Fruit fly (Drosophila melanogaster) whole organism, embryonic: ENCODE data around the gene Aprt.

ENCODE experiments used
- B-H2 ChIP-seq: fragments of 200-800 bp; sonication (Bioruptor generic); optimal IDR thresholded peaks from 2 replicates; lab custom pipeline; 2018; ENCODE audit warnings: missing biosample characterization, mild to moderate bottlenecking, missing genetic modification characterization
- CG10565 ChIP-seq: fragments of 200-800 bp; sonication (Bioruptor generic); optimal IDR thresholded peaks from 3 replicates; lab custom pipeline; 2016; ENCODE audit warnings: missing biosample characterization, mild to moderate bottlenecking, missing genetic modification characterization
- CG11723 ChIP-seq: fragments of 200-800 bp; sonication (Bioruptor generic); optimal IDR thresholded peaks from 2 replicates; lab custom pipeline; 2017; ENCODE audit warnings: missing biosample characterization, mild to moderate bottlenecking, missing genetic modification characterization
- CG1647 ChIP-seq: fragments of 200-800 bp; sonication (Bioruptor generic); optimal IDR thresholded peaks from 3 replicates; lab custom pipeline; 2016; ENCODE audit warnings: missing biosample characterization, missing genetic modification characterization
- CG17359 ChIP-seq: fragments of 200-800 bp; sonication (Bioruptor generic); optimal IDR thresholded peaks from 3 replicates; lab custom pipeline; 2018; ENCODE audit warnings: missing biosample characterization, mild to moderate bottlenecking, missing genetic modification characterization, moderate library complexity
- CG2116 ChIP-seq: fragments of 200-800 bp; sonication (Bioruptor generic); optimal IDR thresholded peaks from 3 replicates; lab custom pipeline; 2018; ENCODE audit warnings: missing biosample characterization, mild to moderate bottlenecking, missing genetic modification characterization
- CG31224 ChIP-seq: fragments of 200-800 bp; sonication (Bioruptor generic); IDR thresholded peaks from 2 replicates; pipeline ENCODE4 v1.3.6; 2022; ENCODE audit warnings: missing biosample characterization, missing genetic modification characterization
- CG3163 ChIP-seq: fragments of 200-800 bp; sonication (Bioruptor generic); optimal IDR thresholded peaks from 3 replicates; lab custom pipeline; 2016; ENCODE audit warnings: missing biosample characterization, missing genetic modification characterization
- CG32532 ChIP-seq: fragments of 200-800 bp; sonication (Bioruptor generic); IDR thresholded peaks from 2 replicates; pipeline ENCODE4 v1.3.6; 2022; ENCODE audit warnings: missing biosample characterization, missing genetic modification characterization
- CG3281 ChIP-seq: fragments of 200-800 bp; sonication (Bioruptor generic); optimal IDR thresholded peaks from 3 replicates; lab custom pipeline; 2017; ENCODE audit warnings: missing biosample characterization, mild to moderate bottlenecking, missing genetic modification characterization
- CG3407 ChIP-seq: fragments of 200-800 bp; sonication (Bioruptor generic); optimal IDR thresholded peaks from 2 replicates; lab custom pipeline; 2018; ENCODE audit warnings: missing biosample characterization, mild to moderate bottlenecking, missing genetic modification characterization
- CG4404 ChIP-seq: fragments of 200-800 bp; sonication (Bioruptor generic); IDR thresholded peaks from 2 replicates; pipeline ENCODE4 v1.3.6; 2022; ENCODE audit warnings: missing biosample characterization, missing genetic modification characterization
- CG6813 ChIP-seq: fragments of 200-800 bp; sonication (Bioruptor generic); optimal IDR thresholded peaks from 2 replicates; lab custom pipeline; 2017; ENCODE audit warnings: missing biosample characterization, missing genetic modification characterization, mild to moderate bottlenecking, moderate library complexity, missing genetic modification reagents
- CG6854 ChIP-seq: fragments of 200-800 bp; sonication (Bioruptor generic); optimal IDR thresholded peaks from 3 replicates; lab custom pipeline; 2017; ENCODE audit warnings: missing biosample characterization, mild to moderate bottlenecking, missing genetic modification characterization
- CG7271 ChIP-seq: fragments of 200-800 bp; sonication (Bioruptor generic); optimal IDR thresholded peaks from 2 replicates; lab custom pipeline; 2018; ENCODE audit warnings: missing biosample characterization, mild to moderate bottlenecking, missing genetic modification characterization, moderate library complexity
- CG7839 ChIP-seq: fragments of 200-800 bp; sonication (Bioruptor generic); optimal IDR thresholded peaks from 3 replicates; lab custom pipeline; 2018; ENCODE audit warnings: missing biosample characterization, mild to moderate bottlenecking, missing genetic modification characterization, moderate library complexity
- CG7987 ChIP-seq: fragments of 200-800 bp; sonication (Bioruptor generic); optimal IDR thresholded peaks from 2 replicates; lab custom pipeline; 2018; ENCODE audit warnings: missing biosample characterization, mild to moderate bottlenecking, missing genetic modification characterization, moderate library complexity
- CG8478 ChIP-seq: fragments of >200 bp; optimal IDR thresholded peaks from 2 replicates; lab custom pipeline; 2018
- CG9876 ChIP-seq: fragments of 200-800 bp; sonication (Bioruptor generic); optimal IDR thresholded peaks from 2 replicates; lab custom pipeline; 2016; ENCODE audit warnings: missing biosample characterization, missing genetic modification characterization
- Dbx ChIP-seq: fragments of 200-800 bp; sonication (Bioruptor generic); IDR thresholded peaks from 3 replicates; pipeline ENCODE4 v1.3.6; 2022; ENCODE audit warnings: missing biosample characterization, missing genetic modification characterization
- Drgx ChIP-seq: fragments of 200-800 bp; sonication (Bioruptor generic); IDR thresholded peaks from 2 replicates; pipeline ENCODE4 v1.3.6; 2022; ENCODE audit warnings: missing biosample characterization, missing genetic modification characterization
- HLH4C ChIP-seq: fragments of 200-800 bp; sonication (Bioruptor generic); IDR thresholded peaks from 3 replicates; pipeline ENCODE4 v1.3.6; 2022; ENCODE audit warnings: missing biosample characterization, missing genetic modification characterization; ENCODE audit not compliant: partially characterized antibody
- Hr3 ChIP-seq: fragments of 200-800 bp; sonication (Bioruptor generic); optimal IDR thresholded peaks from 3 replicates; lab custom pipeline; 2016; ENCODE audit warnings: missing biosample characterization, missing genetic modification characterization
- Meics ChIP-seq: fragments of 200-800 bp; sonication (Bioruptor generic); optimal IDR thresholded peaks from 2 replicates; lab custom pipeline; 2017; ENCODE audit warnings: missing biosample characterization, mild to moderate bottlenecking, missing genetic modification characterization
- Oaz ChIP-seq: fragments of 200-800 bp; sonication (Bioruptor generic); IDR thresholded peaks from 2 replicates; pipeline ENCODE4 v1.3.6; 2022; ENCODE audit warnings: missing biosample characterization, missing genetic modification characterization
- Poxn ChIP-seq: fragments of 200-800 bp; sonication (Bioruptor generic); IDR thresholded peaks from 2 replicates; pipeline ENCODE4 v1.3.6; 2022; ENCODE audit warnings: missing biosample characterization, missing genetic modification characterization
- Sox100B ChIP-seq: fragments of 200-800 bp; sonication (Bioruptor generic); optimal IDR thresholded peaks from 3 replicates; lab custom pipeline; 2018; ENCODE audit warnings: missing biosample characterization, mild to moderate bottlenecking, missing genetic modification characterization
- Spps ChIP-seq: fragments of 200-800 bp; sonication (Bioruptor generic); optimal IDR thresholded peaks from 2 replicates; lab custom pipeline; 2018; ENCODE audit warnings: missing biosample characterization, mild to moderate bottlenecking, missing genetic modification characterization
- Trl ChIP-seq, 3 experiments: fragments of >200 bp in 2 of 3; fragments of 200-800 bp in 1 of 3; sonication (Bioruptor generic) in 1 of 3; optimal IDR thresholded peaks; 2 replicates in 1 of 3; 3 replicates in 2 of 3; lab custom pipeline; 2016 to 2017; ENCODE audit warnings: missing biosample characterization in 1 of 3, missing genetic modification characterization in 1 of 3
- bowl ChIP-seq: fragments of 200-800 bp; sonication (Bioruptor generic); IDR thresholded peaks from 2 replicates; pipeline ENCODE4 v1.3.6; 2022; ENCODE audit warnings: missing biosample characterization, missing genetic modification characterization
- bsh ChIP-seq, 2 experiments: fragments of 200-800 bp; sonication (Bioruptor generic); optimal IDR thresholded peaks; 2 replicates each; lab custom pipeline; 2017 to 2018; ENCODE audit warnings: mild to moderate bottlenecking in 2 of 2, missing biosample characterization in 2 of 2, missing genetic modification characterization in 2 of 2, moderate library complexity in 1 of 2
- cad ChIP-seq: fragments of >200 bp; optimal IDR thresholded peaks from 2 replicates; lab custom pipeline; 2017; ENCODE audit warnings: missing biosample characterization, missing genetic modification characterization
- emc ChIP-seq: fragments of 200-800 bp; sonication (Bioruptor generic); optimal IDR thresholded peaks from 2 replicates; lab custom pipeline; 2016; ENCODE audit warnings: missing biosample characterization, missing genetic modification characterization
- exex ChIP-seq: fragments of 200-800 bp; sonication (Bioruptor generic); optimal IDR thresholded peaks from 4 replicates; lab custom pipeline; 2018; ENCODE audit warnings: missing biosample characterization, mild to moderate bottlenecking, missing genetic modification characterization, moderate library complexity
- fd3F ChIP-seq: fragments of 200-800 bp; sonication (Bioruptor generic); optimal IDR thresholded peaks from 2 replicates; lab custom pipeline; 2018; ENCODE audit warnings: missing biosample characterization, mild to moderate bottlenecking, missing genetic modification characterization, moderate library complexity
- gsb-n ChIP-seq: fragments of 200-800 bp; sonication (Bioruptor generic); optimal IDR thresholded peaks from 3 replicates; lab custom pipeline; 2018; ENCODE audit warnings: missing biosample characterization, mild to moderate bottlenecking, missing genetic modification characterization
- h ChIP-seq: fragments of >200 bp; optimal IDR thresholded peaks from 2 replicates; lab custom pipeline; 2017
- ind ChIP-seq: fragments of 200-800 bp; sonication (Bioruptor generic); optimal IDR thresholded peaks from 3 replicates; lab custom pipeline; 2016; ENCODE audit warnings: missing biosample characterization, missing genetic modification characterization
- jigr1 ChIP-seq: fragments of 200-800 bp; sonication (Bioruptor generic); IDR thresholded peaks from 3 replicates; pipeline ENCODE4 v1.3.6; 2022; ENCODE audit warnings: missing biosample characterization, missing genetic modification characterization
- lov ChIP-seq, 2 experiments: fragments of 200-800 bp in 1 of 2; fragments of >200 bp in 1 of 2; sonication (Bioruptor generic) in 1 of 2; IDR thresholded peaks in 1 of 2; optimal IDR thresholded peaks in 1 of 2; 2 replicates in 1 of 2; 3 replicates in 1 of 2; pipeline versions ENCODE4 v1.3.6 to Lab custom; 2017 to 2022; ENCODE audit warnings: missing biosample characterization in 1 of 2, missing genetic modification characterization in 1 of 2
- mam ChIP-seq: fragments of 200-800 bp; sonication (Bioruptor generic); optimal IDR thresholded peaks from 3 replicates; lab custom pipeline; 2016; ENCODE audit warnings: missing biosample characterization, missing genetic modification characterization
- mirr ChIP-seq: fragments of 200-800 bp; sonication (Bioruptor generic); optimal IDR thresholded peaks from 3 replicates; lab custom pipeline; 2018; ENCODE audit warnings: missing biosample characterization, mild to moderate bottlenecking, missing genetic modification characterization
- onecut ChIP-seq: fragments of 200-800 bp; sonication (Bioruptor generic); IDR thresholded peaks from 2 replicates; pipeline ENCODE4 v1.3.6; 2022; ENCODE audit warnings: missing biosample characterization, missing genetic modification characterization
- seq ChIP-seq: fragments of 200-800 bp; sonication (Bioruptor generic); IDR thresholded peaks from 2 replicates; pipeline ENCODE4 v1.3.6; 2022; ENCODE audit warnings: missing biosample characterization, missing genetic modification characterization
- sqz ChIP-seq: fragments of 200-800 bp; sonication (Bioruptor generic); optimal IDR thresholded peaks from 3 replicates; lab custom pipeline; 2018; ENCODE audit warnings: missing biosample characterization, mild to moderate bottlenecking, missing genetic modification characterization
- stwl ChIP-seq: fragments of 200-800 bp; sonication (Bioruptor generic); optimal IDR thresholded peaks from 3 replicates; lab custom pipeline; 2018; ENCODE audit warnings: missing biosample characterization, mild to moderate bottlenecking, missing genetic modification characterization, moderate library complexity
- tap ChIP-seq: fragments of 200-800 bp; optimal IDR thresholded peaks from 3 replicates; lab custom pipeline; 2019; ENCODE audit warnings: missing biosample characterization, mild to moderate bottlenecking, missing genetic modification characterization, moderate library complexity
- vvl ChIP-seq: fragments of 200-800 bp; sonication (Bioruptor generic); IDR thresholded peaks from 2 replicates; pipeline ENCODE4 v1.3.6; 2022; ENCODE audit warnings: missing biosample characterization, missing genetic modification characterization

The Aprt gene

dm6 chr3L:1859563-1859962, 25.3 kb downstream of the Aprt start (continued):
- peak; percentile 56 for TF ChIP-seq CG3281 (GFP tag; lab: Kevin White, UChicago)
- TF ChIP-seq Meics = peak; percentile 17
- TF ChIP-seq Poxn (GFP tag; lab: Robert Waterston, UW) = no peak
- no peak for TF ChIP-seq gsb-n (tag; lab: Kevin White, UChicago)
- no peak for TF ChIP-seq CG2116
- peak; percentile 24 to 46 for TF ChIP-seq Trl (optimal IDR thresholded peaks at IDR 0.05; lab: Kevin White, UChicago)
- TF ChIP-seq Trl (GFP tag; optimal IDR thresholded peaks at IDR 0.05; lab: Kevin White, UChicago) = no peak
- TF ChIP-seq fd3F = no peak
- 0 out of 2 replicates have a peak, but pooled peaks have one; percentile 28 for TF ChIP-seq CG32532 (GFP tag; lab: Robert Waterston, UW)
- no peak for TF ChIP-seq CG10565
- no peak for TF ChIP-seq ind (GFP tag; lab: Kevin White, UChicago)
- peak; percentile 45 for TF ChIP-seq CG7987 (GFP tag; lab: Kevin White, UChicago)
- no peak for TF ChIP-seq cad (GFP tag; lab: Kevin White, UChicago)
- TF ChIP-seq CG1647 = no peak
- TF ChIP-seq lov (optimal IDR thresholded peaks at IDR 0.05; lab: Kevin White, UChicago) = no peak
- TF ChIP-seq lov (GFP tag; IDR thresholded peaks at IDR 0.05; lab: Robert Waterston, UW) = 0 out of 3 replicates have a peak, but pooled peaks have one; percentile 52
- peak; percentile 76 for TF ChIP-seq CG7271 (tag; lab: Kevin White, UChicago)

dm6 chr3L:1856467-1857350, 28.1 kb downstream of the Aprt start, which contains the start of gene CG12024:
CG12024 (plus strand) TSS chr3L:1857165.
- TF ChIP-seq stwl (tag; lab: Kevin White, UChicago) = peak; percentile 97
- peak in 1 of 2 experiments; percentile 61 for TF ChIP-seq bsh (GFP tag; optimal IDR thresholded peaks at IDR 0.05; lab: Kevin White, UChicago)
- peak; percentile 79 for TF ChIP-seq B-H2 (GFP tag; lab: Kevin White, UChicago)
- peak; percentile 74 for TF ChIP-seq CG7839 (tag; lab: Kevin White, UChicago)
- TF ChIP-seq CG6813 (GFP tag; lab: Kevin White, UChicago) = no peak
- no peak for TF ChIP-seq HLH4C (GFP tag; lab: Robert Waterston, UW)
- no peak for TF ChIP-seq sqz
- TF ChIP-seq CG11723 = no peak
- TF ChIP-seq CG9876 (GFP tag; lab: Kevin White, UChicago) = peak; percentile 28
- no peak for TF ChIP-seq CG8478 (lab: Kevin White, UChicago)
- TF ChIP-seq CG3163 = peak; percentile 62
- TF ChIP-seq CG3407 (GFP tag; lab: Kevin White, UChicago) = no peak
- TF ChIP-seq Drgx (GFP tag; lab: Robert Waterston, UW) = peak; percentile 31; the same call in 1 of the 2 replicates
- peak; percentile 72; the same call in 2 of the 3 replicates for TF ChIP-seq Dbx (GFP tag; lab: Robert Waterston, UW)
- TF ChIP-seq CG3281 (GFP tag; lab: Kevin White, UChicago) = peak; percentile 62
- TF ChIP-seq h (lab: Kevin White, UChicago) = no peak
- TF ChIP-seq CG31224 = peak; percentile 62
- no peak for TF ChIP-seq jigr1
- TF ChIP-seq CG6854 (GFP tag; lab: Kevin White, UChicago) = no peak
- peak; percentile 86 for TF ChIP-seq mam
- peak; percentile 51 for TF ChIP-seq Sox100B
- peak; percentile 69 for TF ChIP-seq emc
- TF ChIP-seq bowl (GFP tag; lab: Robert Waterston, UW) = no peak
- peak; percentile 55 for TF ChIP-seq exex (tag; lab: Kevin White, UChicago)
- TF ChIP-seq Hr3 = peak; percentile 78
- peak; percentile 18 for TF ChIP-seq mirr (GFP tag; lab: Kevin White, UChicago)
- no peak for TF ChIP-seq Oaz (GFP tag; lab: Robert Waterston, UW)
- no peak; the same call in 1 of the 2 replicates for TF ChIP-seq vvl (GFP tag; lab: Robert Waterston, UW)
- peak; percentile 53 for TF ChIP-seq onecut (GFP tag; lab: Robert Waterston, UW)
- TF ChIP-seq CG17359 = peak; percentile 63
- TF ChIP-seq CG4404 = peak; percentile 60
- peak; percentile 40 for TF ChIP-seq tap (tag; lab: Kevin White, UChicago)
- peak; percentile 34 for TF ChIP-seq Spps (tag; lab: Kevin White, UChicago)
- TF ChIP-seq seq = no peak
